Fruit fly (Drosophila melanogaster): Measurements from ENCODE around the gene CG5217.

Gene CG5217

dm6 chr3R:19255255-19255654 is 7.3 kb upstream of the CG5217 start (continued):
- no peak for TF ChIP-seq CG17802 (tag; optimal IDR thresholded peaks at IDR 0.05)
- 0 out of 3 replicates have a peak, but pooled peaks have one; percentile 21 for TF ChIP-seq row (GFP tag; IDR thresholded peaks at IDR 0.05)
- TF ChIP-seq Hmx (GFP tag; optimal IDR thresholded peaks at IDR 0.05) = no peak
- TF ChIP-seq caup (GFP tag; optimal IDR thresholded peaks at IDR 0.05; ENCODE audit: severe bottlenecking) = no peak
- TF ChIP-seq z (GFP tag; IDR thresholded peaks at IDR 0.05) = no peak
- no peak for TF ChIP-seq sug (tag; optimal IDR thresholded peaks at IDR 0.05)
- TF ChIP-seq Vsx1 (GFP tag; optimal IDR thresholded peaks at IDR 0.05) = no peak
- TF ChIP-seq Drgx (GFP tag; IDR thresholded peaks at IDR 0.05) = peak; percentile 54; the same call in 1 of the 2 replicates
- no peak for TF ChIP-seq E2f2 (GFP tag; IDR thresholded peaks at IDR 0.05)
- TF ChIP-seq nerfin-2 (GFP tag; IDR thresholded peaks at IDR 0.05; ENCODE audit: partially characterized antibody) = no peak
- no peak for TF ChIP-seq Med (GFP tag)
- peak; percentile 3 for TF ChIP-seq nom (GFP tag; optimal IDR thresholded peaks at IDR 0.05)
- TF ChIP-seq disco-r (GFP tag; optimal IDR thresholded peaks at IDR 0.05) = no peak
- peak; percentile 4 for TF ChIP-seq Sox102F (GFP tag; optimal IDR thresholded peaks at IDR 0.05)
- no peak; the same call in 2 of the 3 replicates for TF ChIP-seq dysf (GFP tag; IDR thresholded peaks at IDR 0.05)
- TF ChIP-seq esg (GFP tag; conservative IDR thresholded peaks at IDR 0.05) = no peak
- TF ChIP-seq CG10366 (GFP tag; IDR thresholded peaks at IDR 0.05) = 0 out of 2 replicates have a peak, but pooled peaks have one; percentile 12

dm6 chr3R:19253975-19254374 is 6.0 kb upstream of the CG5217 start:
- no peak for TF ChIP-seq CG10959 (GFP tag; IDR thresholded peaks at IDR 0.05)
- peak; percentile 45 for TF ChIP-seq nom (GFP tag; optimal IDR thresholded peaks at IDR 0.05)

dm6 chr3R:19250063-19250462 is 2.1 kb upstream of the CG5217 start:
- TF ChIP-seq CG10431 (GFP tag; optimal IDR thresholded peaks at IDR 0.05) = no peak
- TF ChIP-seq Pdp1 (GFP tag; optimal IDR thresholded peaks at IDR 0.05) = peak in 1 of 2 experiments; percentile 82
- TF ChIP-seq Dip2 (GFP tag; IDR thresholded peaks at IDR 0.05) = no peak
- TF ChIP-seq dmrt11E (tag; optimal IDR thresholded peaks at IDR 0.05) = peak; percentile 14
- peak; percentile 17 for TF ChIP-seq CG15696 (tag; optimal IDR thresholded peaks at IDR 0.05)
- TF ChIP-seq CG15479 (GFP tag; optimal IDR thresholded peaks at IDR 0.05) = peak; percentile 50
- no peak for TF ChIP-seq sens (GFP tag)
- TF ChIP-seq D19A (tag; optimal IDR thresholded peaks at IDR 0.05) = no peak
- peak; percentile 18 for TF ChIP-seq CG33557 (GFP tag; optimal IDR thresholded peaks at IDR 0.05)
- TF ChIP-seq twi (tag; optimal IDR thresholded peaks at IDR 0.05) = peak; percentile 33
- peak; percentile 59 for TF ChIP-seq grn (GFP tag; optimal IDR thresholded peaks at IDR 0.05)
- TF ChIP-seq CG15601 (tag; optimal IDR thresholded peaks at IDR 0.05) = peak; percentile 52
- peak; percentile 5 for TF ChIP-seq cad (GFP tag; optimal IDR thresholded peaks at IDR 0.05)
- no peak for TF ChIP-seq disco-r (GFP tag; optimal IDR thresholded peaks at IDR 0.05)

dm6 chr3R:19246080-19246637 is 1.8 kb downstream of the CG5217 start, which contains the start of gene unc79:
Gene unc79 (minus strand): TSS chr3R:19246130.
- TF ChIP-seq peb (GFP tag; IDR thresholded peaks at IDR 0.05) = no peak
- TF ChIP-seq oc (tag; optimal IDR thresholded peaks at IDR 0.05) = no peak
- TF ChIP-seq Eip74EF (GFP tag; optimal IDR thresholded peaks at IDR 0.05) = no peak
- no peak for TF ChIP-seq jigr1 (GFP tag; IDR thresholded peaks at IDR 0.05)
- TF ChIP-seq gcm2 (GFP tag; optimal IDR thresholded peaks at IDR 0.05) = no peak
- peak; percentile 20 for TF ChIP-seq sens (GFP tag)
- TF ChIP-seq Hr3 (GFP tag; optimal IDR thresholded peaks at IDR 0.05) = no peak
- TF ChIP-seq CG6791 (GFP tag; IDR thresholded peaks at IDR 0.05; ENCODE audit: partially characterized antibody) = no peak
- no peak for TF ChIP-seq sens-2 (GFP tag; IDR thresholded peaks at IDR 0.05)
- TF ChIP-seq Scr (GFP tag; IDR thresholded peaks at IDR 0.05; ENCODE audit: partially characterized antibody) = no peak
- peak; percentile 18; the same call in 1 of the 2 replicates for TF ChIP-seq CG13287 (GFP tag; IDR thresholded peaks at IDR 0.05; ENCODE audit: partially characterized antibody)
- no peak for TF ChIP-seq sisA (GFP tag; IDR thresholded peaks at IDR 0.05)
- TF ChIP-seq Kr (GFP tag; optimal IDR thresholded peaks at IDR 0.05) = no peak
- peak; percentile 91 for TF ChIP-seq ewg (GFP tag; optimal IDR thresholded peaks at IDR 0.05)
- peak; percentile 28 for TF ChIP-seq ac (GFP tag; optimal IDR thresholded peaks at IDR 0.05)
- no peak for TF ChIP-seq Dad (GFP tag; optimal IDR thresholded peaks at IDR 0.05)
- no peak for TF ChIP-seq dmrt99B (tag; optimal IDR thresholded peaks at IDR 0.05)

Data from whole organism, embryonic.